Fruit fly (Drosophila melanogaster) whole organism, embryonic: Measurements from ENCODE around the gene slf.

Source experiments
- CG10431 ChIP-seq: fragments of 200-800 bp; sonication (Bioruptor generic); optimal IDR thresholded peaks from 3 replicates; lab custom pipeline; 2018; ENCODE audit warnings: missing biosample characterization, mild to moderate bottlenecking, missing genetic modification characterization
- CG14667 ChIP-seq: fragments of 200-800 bp; sonication (Bioruptor generic); IDR thresholded peaks from 2 replicates; pipeline ENCODE4 v1.3.6; 2022; ENCODE audit warnings: missing biosample characterization, missing genetic modification characterization
- CG15514 ChIP-seq: fragments of 200-800 bp; sonication (Bioruptor generic); optimal IDR thresholded peaks from 3 replicates; lab custom pipeline; 2017; ENCODE audit warnings: missing biosample characterization, missing genetic modification characterization, mild to moderate bottlenecking, moderate library complexity, missing genetic modification reagents
- CG16813 ChIP-seq: fragments of 200-800 bp; sonication (Bioruptor generic); IDR thresholded peaks from 3 replicates; pipeline ENCODE4 v1.3.6; 2022; ENCODE audit warnings: missing biosample characterization, missing genetic modification characterization; ENCODE audit not compliant: partially characterized antibody
- CG17829 ChIP-seq: fragments of 200-800 bp; optimal IDR thresholded peaks from 2 replicates; lab custom pipeline; 2019; ENCODE audit warnings: missing biosample characterization, mild to moderate bottlenecking, missing genetic modification characterization, moderate library complexity
- CG8944 ChIP-seq: fragments of 200-800 bp; sonication (Bioruptor generic); optimal IDR thresholded peaks from 3 replicates; lab custom pipeline; 2016; ENCODE audit warnings: missing biosample characterization, missing genetic modification characterization
- Myb ChIP-seq: fragments of 200-800 bp; sonication (Bioruptor generic); optimal IDR thresholded peaks from 2 replicates; lab custom pipeline; 2016; ENCODE audit warnings: missing biosample characterization, missing genetic modification characterization
- PHDP ChIP-seq: fragments of 200-800 bp; sonication (Bioruptor generic); optimal IDR thresholded peaks from 3 replicates; lab custom pipeline; 2018; ENCODE audit warnings: missing biosample characterization, mild to moderate bottlenecking, missing genetic modification characterization, moderate library complexity
- Spps ChIP-seq: fragments of 200-800 bp; sonication (Bioruptor generic); optimal IDR thresholded peaks from 2 replicates; lab custom pipeline; 2018; ENCODE audit warnings: missing biosample characterization, mild to moderate bottlenecking, missing genetic modification characterization
- TFAM ChIP-seq: fragments of 200-800 bp; sonication (Bioruptor generic); optimal IDR thresholded peaks from 2 replicates; lab custom pipeline; 2017; ENCODE audit warnings: missing biosample characterization, missing genetic modification characterization, inconsistent platforms
- caup ChIP-seq: fragments of 200-800 bp; sonication (Bioruptor generic); optimal IDR thresholded peaks from 3 replicates; lab custom pipeline; 2017; ENCODE audit warnings: missing biosample characterization, mild to moderate bottlenecking, missing genetic modification characterization, moderate library complexity; ENCODE audit not compliant: severe bottlenecking
- fd3F ChIP-seq: fragments of 200-800 bp; sonication (Bioruptor generic); optimal IDR thresholded peaks from 2 replicates; lab custom pipeline; 2018; ENCODE audit warnings: missing biosample characterization, mild to moderate bottlenecking, missing genetic modification characterization, moderate library complexity
- shn ChIP-seq: fragments of 200-800 bp; sonication (Bioruptor generic); optimal IDR thresholded peaks from 3 replicates; lab custom pipeline; 2016; ENCODE audit warnings: missing biosample characterization, missing genetic modification characterization

DNA sequence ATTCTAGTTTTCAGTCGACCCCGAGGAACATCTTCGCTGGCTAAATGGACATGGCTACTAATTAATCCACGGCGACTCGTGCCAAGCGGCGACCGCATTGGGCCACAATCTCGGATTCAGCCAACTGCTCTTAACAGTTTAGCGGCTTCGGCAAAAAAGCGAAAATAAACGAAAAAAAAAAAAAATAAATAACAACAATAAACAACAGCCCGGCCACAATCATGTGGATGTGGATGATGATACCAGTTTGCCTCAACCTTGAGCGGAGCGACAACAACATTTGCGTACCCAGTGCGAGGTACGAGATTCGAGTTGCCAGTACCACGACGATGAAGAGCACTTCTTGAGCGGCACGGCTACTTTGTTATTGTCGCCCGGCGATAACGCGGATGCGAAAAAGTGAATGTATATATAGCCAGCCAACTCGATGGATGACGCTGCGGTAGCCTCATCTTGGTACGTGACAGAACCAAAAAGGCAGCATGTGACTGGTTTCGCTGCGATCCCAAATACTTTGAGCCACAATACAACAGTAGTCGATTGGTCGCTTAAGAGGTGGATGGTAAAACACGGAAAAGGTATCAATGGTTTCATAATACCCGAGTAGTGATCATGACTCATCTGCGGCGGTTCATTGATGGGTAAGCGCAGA is 6.4 kb upstream of the slf start:
- TF ChIP-seq CG10431 (GFP tag; lab: Kevin White, UChicago), result no peak
- no peak for TF ChIP-seq caup (GFP tag; lab: Kevin White, UChicago)
- no peak for TF ChIP-seq shn (GFP tag; lab: Kevin White, UChicago)
- TF ChIP-seq Myb, result no peak
- no peak for TF ChIP-seq PHDP
- TF ChIP-seq TFAM, result no peak
- TF ChIP-seq CG15514, result no peak
- no peak for TF ChIP-seq CG17829 (tag; lab: Kevin White, UChicago)
- no peak for TF ChIP-seq CG16813 (GFP tag; lab: Robert Waterston, UW)
- no peak for TF ChIP-seq fd3F (GFP tag; lab: Kevin White, UChicago)
- TF ChIP-seq CG8944 (GFP tag; lab: Kevin White, UChicago), result no peak
- no peak for TF ChIP-seq CG14667 (GFP tag; lab: Robert Waterston, UW)
- no peak for TF ChIP-seq Spps (tag; lab: Kevin White, UChicago)
